Worm (Caenorhabditis elegans) whole organism, L2 larva: ENCODE measurements around the gene K10D2.8.
A peak's percentile ranks its signal among the peaks of the same experiment; 100 is the strongest.
"Not testable (repeated sequence)": the region's sequence is repeated elsewhere in the genome, so short reads cannot be mapped to it uniquely, and the experiment has no call there.

Source experiments
- F13H6.1 ChIP-seq: sonication (generic microtip); optimal IDR thresholded peaks from 2 replicates; lab custom pipeline; 2016; ENCODE audit warnings: missing genetic modification characterization, missing compliant biosample characterization
- R02D3.7 ChIP-seq: fragments of 150-350 bp; optimal IDR thresholded peaks from 2 replicates; lab custom pipeline; 2014; ENCODE audit warnings: missing biosample characterization, missing genetic modification characterization
- alr-1 ChIP-seq: fragments of 150-350 bp; optimal IDR thresholded peaks from 2 replicates; lab custom pipeline; 2014; ENCODE audit warnings: missing biosample characterization, missing genetic modification characterization
- aly-2 ChIP-seq: fragments of 150-350 bp; optimal IDR thresholded peaks from 2 replicates; lab custom pipeline; 2014; ENCODE audit warnings: missing biosample characterization, missing genetic modification characterization
- ama-1 ChIP-seq: fragments of 150-350 bp; optimal IDR thresholded peaks from 2 replicates; lab custom pipeline; 2018; ENCODE audit warnings: inconsistent platforms
- blmp-1 ChIP-seq: sonication (generic microtip); optimal IDR thresholded peaks from 2 replicates; lab custom pipeline; 2017; ENCODE audit warnings: missing genetic modification characterization, mild to moderate bottlenecking, missing compliant biosample characterization, antibody characterized with exemption, moderate library complexity; ENCODE audit not compliant: insufficient read depth
- ceh-82 ChIP-seq: fragments of 150-350 bp; optimal IDR thresholded peaks from 2 replicates; lab custom pipeline; 2014; ENCODE audit warnings: missing biosample characterization, missing genetic modification characterization
- crh-2 ChIP-seq: sonication (generic microtip); optimal IDR thresholded peaks from 2 replicates; lab custom pipeline; 2017; ENCODE audit warnings: missing biosample characterization, missing genetic modification characterization
- dmd-4 ChIP-seq: sonication (generic microtip); optimal IDR thresholded peaks from 2 replicates; lab custom pipeline; 2017; ENCODE audit warnings: missing biosample characterization, missing genetic modification characterization
- egl-27 ChIP-seq: sonication (generic microtip); optimal IDR thresholded peaks from 3 replicates; lab custom pipeline; 2017; ENCODE audit warnings: missing biosample characterization, missing genetic modification reagents, missing genetic modification characterization
- elt-1 ChIP-seq: fragments of 150-350 bp; optimal IDR thresholded peaks from 2 replicates; lab custom pipeline; 2014; ENCODE audit warnings: missing biosample characterization, missing genetic modification characterization
- elt-3 ChIP-seq: sonication (generic microtip); optimal IDR thresholded peaks from 2 replicates; lab custom pipeline; 2017; ENCODE audit warnings: missing biosample characterization, missing genetic modification characterization
- fos-1 ChIP-seq: fragments of 150-350 bp; optimal IDR thresholded peaks from 2 replicates; lab custom pipeline; 2014; ENCODE audit warnings: missing biosample characterization, missing genetic modification characterization
- gmeb-1 ChIP-seq: fragments of 150-350 bp; optimal IDR thresholded peaks from 2 replicates; lab custom pipeline; 2014; ENCODE audit warnings: missing biosample characterization, missing genetic modification characterization
- lin-11 ChIP-seq: fragments of 150-350 bp; sonication (generic microtip); optimal IDR thresholded peaks from 2 replicates; lab custom pipeline; 2014; ENCODE audit warnings: missing biosample characterization, missing genetic modification characterization, inconsistent platforms, mixed read lengths
- lin-13 ChIP-seq: fragments of 150-350 bp; optimal IDR thresholded peaks from 2 replicates; lab custom pipeline; 2014; ENCODE audit warnings: missing biosample characterization, missing genetic modification reagents, missing genetic modification characterization
- lsy-2 ChIP-seq, 2 experiments: fragments of 150-350 bp in 1 of 2; sonication (generic microtip) in 1 of 2; optimal IDR thresholded peaks; 2 replicates each; lab custom pipeline; 2014 to 2017; ENCODE audit warnings: missing biosample characterization in 2 of 2, missing genetic modification characterization in 2 of 2
- mab-5 ChIP-seq: fragments of 150-350 bp; optimal IDR thresholded peaks from 2 replicates; lab custom pipeline; 2014; ENCODE audit warnings: missing biosample characterization, missing genetic modification characterization
- mdl-1 ChIP-seq, 2 experiments: fragments of 150-350 bp in 1 of 2; sonication (generic microtip) in 1 of 2; optimal IDR thresholded peaks; 2 replicates each; lab custom pipeline; 2017; ENCODE audit warnings: missing biosample characterization in 2 of 2, missing genetic modification characterization in 2 of 2
- nhr-12 ChIP-seq: fragments of 150-350 bp; optimal IDR thresholded peaks from 2 replicates; lab custom pipeline; 2014; ENCODE audit warnings: missing biosample characterization, missing genetic modification characterization
- nhr-129 ChIP-seq: fragments of 150-350 bp; optimal IDR thresholded peaks from 2 replicates; lab custom pipeline; 2014; ENCODE audit warnings: missing biosample characterization, missing genetic modification characterization
- nhr-21 ChIP-seq: fragments of 150-350 bp; optimal IDR thresholded peaks from 2 replicates; lab custom pipeline; 2014; ENCODE audit warnings: missing biosample characterization, missing genetic modification characterization
- nhr-23 ChIP-seq: fragments of 150-350 bp; optimal IDR thresholded peaks from 2 replicates; lab custom pipeline; 2014; ENCODE audit warnings: missing biosample characterization, missing genetic modification reagents, missing genetic modification characterization
- nhr-25 ChIP-seq: fragments of 150-350 bp; sonication (generic microtip); optimal IDR thresholded peaks from 3 replicates; lab custom pipeline; 2014; ENCODE audit warnings: missing biosample characterization, missing genetic modification characterization
- nhr-6 ChIP-seq: fragments of 150-350 bp; optimal IDR thresholded peaks from 2 replicates; lab custom pipeline; 2014; ENCODE audit warnings: missing biosample characterization, missing genetic modification characterization
- skn-1 ChIP-seq: sonication (generic microtip); optimal IDR thresholded peaks from 2 replicates; lab custom pipeline; 2017; ENCODE audit warnings: missing biosample characterization, missing genetic modification characterization
- sma-3 ChIP-seq: sonication (generic microtip); optimal IDR thresholded peaks from 2 replicates; lab custom pipeline; 2016; ENCODE audit warnings: missing genetic modification reagents, missing genetic modification characterization, missing compliant biosample characterization
- sma-9 ChIP-seq, 2 experiments: fragments of 150-350 bp in 1 of 2; sonication (generic microtip) in 1 of 2; optimal IDR thresholded peaks; 2 replicates each; lab custom pipeline; 2014 to 2016; ENCODE audit warnings: missing genetic modification characterization in 2 of 2, mild to moderate bottlenecking in 1 of 2, missing biosample characterization in 1 of 2, missing compliant biosample characterization in 1 of 2, missing genetic modification reagents in 1 of 2, moderate library complexity in 1 of 2
- snpc-4 ChIP-seq: fragments of 150-350 bp; optimal IDR thresholded peaks from 2 replicates; lab custom pipeline; 2014; ENCODE audit warnings: missing biosample characterization, missing genetic modification characterization
- unc-55 ChIP-seq: fragments of 150-350 bp; sonication (generic microtip); optimal IDR thresholded peaks from 3 replicates; lab custom pipeline; 2014; ENCODE audit warnings: missing biosample characterization, missing genetic modification reagents, missing genetic modification characterization
- ztf-1 ChIP-seq: fragments of 200-800 bp; sonication (Bioruptor generic); conservative IDR thresholded peaks from 2 replicates; pipeline ENCODE4 v1.3.6; 2022; ENCODE audit warnings: missing genetic modification characterization, missing compliant biosample characterization
- ztf-11 ChIP-seq: sonication (generic microtip); optimal IDR thresholded peaks from 2 replicates; lab custom pipeline; 2017; ENCODE audit warnings: missing biosample characterization, missing genetic modification characterization
- ztf-4 ChIP-seq: fragments of 150-350 bp; optimal IDR thresholded peaks from 2 replicates; lab custom pipeline; 2014; ENCODE audit warnings: missing biosample characterization, missing genetic modification characterization

Gene K10D2.8

ce11 chrIII:5203310-5203709 is 14.8 kb downstream of the K10D2.8 start:
- TF ChIP-seq elt-1 (tag; lab: Kevin White, UChicago) (no peak), ceh-82 (tag; lab: Kevin White, UChicago) (no peak), nhr-12 (tag; lab: Kevin White, UChicago) (no peak), sma-3 (GFP tag; lab: Kevin White, UChicago) (no peak), skn-1 (tag; lab: Kevin White, UChicago) (no peak), mdl-1 (tag; optimal IDR thresholded peaks at IDR 0.05; lab: Kevin White, UChicago) (no peak), nhr-129 (tag; lab: Kevin White, UChicago) (no peak), nhr-21 (tag; lab: Kevin White, UChicago) (no peak), ztf-4 (tag; lab: Kevin White, UChicago) (no peak), alr-1 (tag; lab: Kevin White, UChicago) (no peak), egl-27 (tag; lab: Kevin White, UChicago) (no peak), blmp-1 (tag; lab: Kevin White, UChicago) (no peak), snpc-4 (tag; lab: Kevin White, UChicago) (no peak), F13H6.1 (tag; lab: Kevin White, UChicago) (no peak), nhr-25 (no peak), lin-11 (tag; lab: Kevin White, UChicago) (no peak), mab-5 (tag; lab: Kevin White, UChicago) (no peak), fos-1 (tag; lab: Kevin White, UChicago) (no peak), ztf-11 (tag; lab: Kevin White, UChicago) (no peak)

- no peak for TF ChIP-seq nhr-6 (tag; lab: Kevin White, UChicago)
- TF ChIP-seq aly-2 (tag; lab: Kevin White, UChicago), result no peak
- TF ChIP-seq nhr-23 (tag; lab: Kevin White, UChicago), result no peak
- no peak for TF ChIP-seq nhr-129 (tag; lab: Kevin White, UChicago)
- no peak for TF ChIP-seq fos-1 (tag; lab: Kevin White, UChicago)
- TF ChIP-seq gmeb-1, result no peak
- TF ChIP-seq lsy-2 (tag; optimal IDR thresholded peaks at IDR 0.05; lab: Kevin White, UChicago), result no peak
Measured at ce11 chrIII:5206861-5207414, 18.4 kb downstream of the K10D2.8 start, which contains the start of gene morc-1. morc-1 (minus strand) TSS chrIII:5206911.

ce11 chrIII:5208992-5209391 is 20.5 kb downstream of the K10D2.8 start, which contains the start of gene syx-16:
syx-16 (minus strand) TSS chrIII:5209109.
- TF ChIP-seq lsy-2 (tag; optimal IDR thresholded peaks at IDR 0.05; lab: Kevin White, UChicago) (peak in 1 of 2 experiments; percentile 8), nhr-23 (tag; lab: Kevin White, UChicago) (no peak), crh-2 (tag; lab: Kevin White, UChicago) (no peak)
- TF ChIP-seq, all 48 proteins: peak for 1

ce11 chrIII:5210269-5210668 is 21.7 kb downstream of the K10D2.8 start:
- no peak for TF ChIP-seq dmd-4 (tag; lab: Kevin White, UChicago)
- TF ChIP-seq egl-27 (tag; lab: Kevin White, UChicago), result no peak
- TF ChIP-seq lin-13, result no peak
- TF ChIP-seq ztf-1 (GFP tag; lab: Robert Waterston, UW), result no peak
- no peak for TF ChIP-seq crh-2 (tag; lab: Kevin White, UChicago)
- TF ChIP-seq ama-1 (lab: Kevin White, UChicago), result no peak
- no peak for TF ChIP-seq elt-3 (tag; lab: Kevin White, UChicago)
- no peak for TF ChIP-seq aly-2 (tag; lab: Kevin White, UChicago)
- TF ChIP-seq ztf-11 (tag; lab: Kevin White, UChicago), result no peak
- TF ChIP-seq sma-3 (GFP tag; lab: Kevin White, UChicago), result no peak
- TF ChIP-seq nhr-6 (tag; lab: Kevin White, UChicago), result no peak
- no peak for TF ChIP-seq snpc-4 (tag; lab: Kevin White, UChicago)
- no peak for TF ChIP-seq lsy-2 (tag; optimal IDR thresholded peaks at IDR 0.05; lab: Kevin White, UChicago)
- TF ChIP-seq ceh-82 (tag; lab: Kevin White, UChicago), result no peak
- TF ChIP-seq nhr-12 (tag; lab: Kevin White, UChicago), result no peak
- no peak for TF ChIP-seq skn-1 (tag; lab: Kevin White, UChicago)
- no peak for TF ChIP-seq R02D3.7
- TF ChIP-seq, all 48 proteins: peak for 0

- TF ChIP-seq crh-2 (tag; lab: Kevin White, UChicago) (peak; percentile 18), unc-55 (peak; percentile 10), fos-1 (tag; lab: Kevin White, UChicago) (peak; percentile 63), lsy-2 (tag; optimal IDR thresholded peaks at IDR 0.05; lab: Kevin White, UChicago) (peak in 1 of 2 experiments; percentile 58), nhr-21 (tag; lab: Kevin White, UChicago) (peak; percentile 65), F13H6.1 (tag; lab: Kevin White, UChicago) (peak; percentile 58), egl-27 (tag; lab: Kevin White, UChicago) (peak; percentile 7), sma-9 (GFP tag; optimal IDR thresholded peaks at IDR 0.05; lab: Kevin White, UChicago) (peak; percentile 52), gmeb-1 (peak; percentile 21), lin-13 (peak; percentile 25), nhr-129 (tag; lab: Kevin White, UChicago) (peak; percentile 37)
- TF ChIP-seq sma-9 (tag; optimal IDR thresholded peaks at IDR 0.05; lab: Kevin White, UChicago), result not testable (repeated sequence)
Measured at ce11 chrIII:5211137-5211648, 22.7 kb downstream of the K10D2.8 start.
